Worm (Caenorhabditis elegans): ENCODE measurements around the gene srh-34.

ce11 chrV:415072-415471, 31.4 kb downstream of the srh-34 start:
- TF ChIP-seq nfya-1 (tag; optimal IDR thresholded peaks at IDR 0.05): no peak
- TF ChIP-seq lim-6 (tag; optimal IDR thresholded peaks at IDR 0.05): no peak
- no peak for TF ChIP-seq syd-9 (tag; optimal IDR thresholded peaks at IDR 0.05)
- TF ChIP-seq sox-2 (GFP tag; IDR thresholded peaks at IDR 0.05): no peak
- TF ChIP-seq pat-9 (tag; optimal IDR thresholded peaks at IDR 0.05): no peak
- no peak for TF ChIP-seq C38D4.7 (GFP tag; optimal IDR thresholded peaks at IDR 0.05)
- TF ChIP-seq ceh-2 (tag; optimal IDR thresholded peaks at IDR 0.05): no peak
- TF ChIP-seq tbx-2 (tag; optimal IDR thresholded peaks at IDR 0.05): no peak
- no peak for TF ChIP-seq K09A11.1 (tag; optimal IDR thresholded peaks at IDR 0.05; ENCODE audit: insufficient read depth)
- TF ChIP-seq ceh-34 (tag; optimal IDR thresholded peaks at IDR 0.05): no peak
- no peak for TF ChIP-seq ets-4 (tag; optimal IDR thresholded peaks at IDR 0.05)
- no peak for TF ChIP-seq sdc-2 (tag; optimal IDR thresholded peaks at IDR 0.05)
- no peak for TF ChIP-seq nhr-232 (tag; optimal IDR thresholded peaks at IDR 0.05)

Measured in whole organism, late embryonic.